Worm (Caenorhabditis elegans): ENCODE data around the gene D1069.3.

The D1069.3 gene

DNA sequence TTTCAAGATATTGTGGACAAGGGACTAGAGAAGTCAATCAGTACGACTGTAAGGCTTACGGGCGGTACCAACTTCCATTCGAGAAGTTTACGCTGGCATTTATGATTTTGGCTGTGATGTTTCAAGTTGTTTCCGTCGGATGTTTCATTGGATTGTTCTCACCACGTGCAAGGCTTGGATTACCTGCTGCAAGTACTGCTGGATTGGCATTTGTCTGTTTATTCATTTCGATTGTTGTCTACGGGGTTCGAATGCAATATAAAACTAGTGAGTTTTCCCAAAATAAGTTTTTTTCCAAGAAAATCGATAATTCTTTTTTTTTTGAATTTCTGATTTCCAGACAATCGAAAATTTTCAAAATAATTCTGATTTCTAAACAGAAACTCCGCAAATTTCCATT is 7.0 kb downstream of the D1069.3 start:
- TF ChIP-seq nhr-2 (tag; optimal IDR thresholded peaks at IDR 0.05) (no peak), zip-8 (tag; optimal IDR thresholded peaks at IDR 0.05) (no peak), elt-1 (tag; optimal IDR thresholded peaks at IDR 0.05; ENCODE audit: borderline replicate concordance, insufficient read depth) (no peak), sptf-1 (tag; optimal IDR thresholded peaks at IDR 0.05) (no peak)

ce11 chrII:340224-340623 is 7.5 kb downstream of the D1069.3 start, which contains the start of gene clc-31:
Gene clc-31, plus strand, starts transcription at chrII:340524.
- no peak for TF ChIP-seq M03D4.4 (tag; optimal IDR thresholded peaks at IDR 0.05)
- TF ChIP-seq lin-32 (GFP tag; optimal IDR thresholded peaks at IDR 0.05) = no peak
- no peak for TF ChIP-seq ztf-11 (tag; optimal IDR thresholded peaks at IDR 0.05)
- TF ChIP-seq bed-3 (GFP tag; optimal IDR thresholded peaks at IDR 0.05) = no peak
- TF ChIP-seq sptf-1 (tag; optimal IDR thresholded peaks at IDR 0.05) = no peak
- no peak for TF ChIP-seq sem-2 (GFP tag; optimal IDR thresholded peaks at IDR 0.05)
- no peak for TF ChIP-seq drap-1 (GFP tag; optimal IDR thresholded peaks at IDR 0.05)
- no peak for TF ChIP-seq lin-13 (tag; optimal IDR thresholded peaks at IDR 0.05)
- TF ChIP-seq zip-8 (tag; optimal IDR thresholded peaks at IDR 0.05) = no peak
- TF ChIP-seq nhr-12 (tag; optimal IDR thresholded peaks at IDR 0.05) = no peak
- TF ChIP-seq flh-1 (GFP tag; optimal IDR thresholded peaks at IDR 0.05) = no peak

DNA sequence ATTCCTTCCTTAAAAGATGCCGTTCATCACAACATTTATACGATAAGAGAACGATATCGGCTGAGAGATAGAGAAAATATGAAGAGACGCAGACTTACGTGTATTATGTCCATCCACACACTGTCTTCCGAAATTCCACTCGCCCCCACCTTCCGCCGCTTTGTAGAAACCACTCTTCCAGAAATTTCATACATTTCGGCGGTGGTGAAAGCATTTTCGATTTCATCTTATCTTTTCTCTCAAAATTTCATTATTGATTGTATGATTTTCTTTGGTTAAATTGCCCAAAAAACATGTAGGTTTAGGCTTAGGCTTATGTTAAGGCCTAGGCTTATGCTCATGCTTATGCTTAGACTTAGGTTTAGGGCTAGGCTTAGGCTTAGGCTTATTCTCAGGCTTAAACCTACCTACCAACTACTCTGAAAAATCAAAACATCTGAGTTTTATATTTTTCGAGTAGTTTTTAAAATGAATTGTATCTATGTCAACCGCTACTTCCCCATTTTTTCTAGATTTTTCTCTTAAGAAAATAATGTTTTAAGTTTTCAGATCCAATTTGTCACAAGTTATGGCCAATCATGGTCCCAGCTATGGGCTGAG is 10.4 kb downstream of the D1069.3 start, which contains the start of gene cpn-2:
cpn-2 (plus strand) TSS at position 550 of the 600 bp plus-strand sequence.
- no peak for TF ChIP-seq M03D4.4 (tag; optimal IDR thresholded peaks at IDR 0.05)
- TF ChIP-seq unc-39 (tag; optimal IDR thresholded peaks at IDR 0.05) = no peak
- no peak for TF ChIP-seq cnd-1 (tag; optimal IDR thresholded peaks at IDR 0.05)
- no peak for TF ChIP-seq lsy-2 (tag; optimal IDR thresholded peaks at IDR 0.05)
- no peak for TF ChIP-seq ces-1 (GFP tag; optimal IDR thresholded peaks at IDR 0.05)
- peak; percentile 87 for TF ChIP-seq blmp-1 (tag; optimal IDR thresholded peaks at IDR 0.05)
- TF ChIP-seq ceh-39 (tag; optimal IDR thresholded peaks at IDR 0.05) = no peak
- no peak for TF ChIP-seq nhr-237 (tag; optimal IDR thresholded peaks at IDR 0.05)
- TF ChIP-seq unc-120 (tag; optimal IDR thresholded peaks at IDR 0.05; ENCODE audit: poor library complexity, severe bottlenecking) = no peak
- no peak for TF ChIP-seq elt-1 (tag; optimal IDR thresholded peaks at IDR 0.05; ENCODE audit: borderline replicate concordance, insufficient read depth)
- no peak for TF ChIP-seq bed-3 (GFP tag; optimal IDR thresholded peaks at IDR 0.05)
- TF ChIP-seq ham-2 (GFP tag; optimal IDR thresholded peaks at IDR 0.05) = peak; percentile 57
- no peak for TF ChIP-seq unc-62 (GFP tag; optimal IDR thresholded peaks at IDR 0.05)
- no peak for TF ChIP-seq flh-1 (GFP tag; optimal IDR thresholded peaks at IDR 0.05)

DNA sequence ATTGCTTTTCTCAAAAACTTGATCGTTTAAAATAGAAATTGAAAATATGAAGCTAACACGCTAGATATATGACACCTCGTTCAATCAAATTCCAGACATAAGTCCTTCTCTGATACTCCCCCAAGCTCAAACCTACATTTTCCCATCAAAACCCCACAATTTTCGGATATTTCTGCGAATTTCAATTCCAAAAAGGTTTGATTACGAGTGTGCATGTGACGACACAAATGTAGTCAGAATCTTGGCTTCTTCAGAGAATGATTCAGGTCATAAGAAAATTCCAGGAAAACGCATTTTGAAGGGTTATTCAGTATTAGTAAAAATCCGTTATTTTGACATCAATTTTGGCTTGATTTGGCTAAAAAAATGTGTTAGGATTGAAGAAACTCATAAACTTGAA is 12.9 kb downstream of the D1069.3 start:
- no peak for TF ChIP-seq elt-3 (tag; optimal IDR thresholded peaks at IDR 0.05)
- TF ChIP-seq lsy-2 (tag; optimal IDR thresholded peaks at IDR 0.05) = no peak
- no peak for TF ChIP-seq nhr-237 (tag; optimal IDR thresholded peaks at IDR 0.05)
- no peak for TF ChIP-seq ceh-83 (GFP tag; optimal IDR thresholded peaks at IDR 0.05)
- no peak for TF ChIP-seq ceh-39 (tag; optimal IDR thresholded peaks at IDR 0.05)
- TF ChIP-seq nhr-76 (tag; optimal IDR thresholded peaks at IDR 0.05) = no peak
- no peak for TF ChIP-seq hlh-1 (tag; optimal IDR thresholded peaks at IDR 0.05)
- TF ChIP-seq pha-4 (tag; optimal IDR thresholded peaks at IDR 0.05) = no peak
- no peak for TF ChIP-seq mep-1 (tag; optimal IDR thresholded peaks at IDR 0.05)
- no peak for TF ChIP-seq ceh-43 (GFP tag; optimal IDR thresholded peaks at IDR 0.05)
- no peak for TF ChIP-seq M03D4.4 (tag; optimal IDR thresholded peaks at IDR 0.05)
- no peak for TF ChIP-seq ztf-11 (tag; optimal IDR thresholded peaks at IDR 0.05)
- TF ChIP-seq elt-1 (tag; optimal IDR thresholded peaks at IDR 0.05; ENCODE audit: borderline replicate concordance, insufficient read depth) = no peak
- TF ChIP-seq bed-3 (GFP tag; optimal IDR thresholded peaks at IDR 0.05) = no peak
- TF ChIP-seq blmp-1 (tag; optimal IDR thresholded peaks at IDR 0.05) = no peak
- no peak for TF ChIP-seq nhr-12 (tag; optimal IDR thresholded peaks at IDR 0.05)
- no peak for TF ChIP-seq nhr-2 (tag; optimal IDR thresholded peaks at IDR 0.05)
- TF ChIP-seq lin-13 (tag; optimal IDR thresholded peaks at IDR 0.05) = no peak
- no peak for TF ChIP-seq ham-2 (GFP tag; optimal IDR thresholded peaks at IDR 0.05)
- TF ChIP-seq zip-8 (tag; optimal IDR thresholded peaks at IDR 0.05) = no peak

DNA sequence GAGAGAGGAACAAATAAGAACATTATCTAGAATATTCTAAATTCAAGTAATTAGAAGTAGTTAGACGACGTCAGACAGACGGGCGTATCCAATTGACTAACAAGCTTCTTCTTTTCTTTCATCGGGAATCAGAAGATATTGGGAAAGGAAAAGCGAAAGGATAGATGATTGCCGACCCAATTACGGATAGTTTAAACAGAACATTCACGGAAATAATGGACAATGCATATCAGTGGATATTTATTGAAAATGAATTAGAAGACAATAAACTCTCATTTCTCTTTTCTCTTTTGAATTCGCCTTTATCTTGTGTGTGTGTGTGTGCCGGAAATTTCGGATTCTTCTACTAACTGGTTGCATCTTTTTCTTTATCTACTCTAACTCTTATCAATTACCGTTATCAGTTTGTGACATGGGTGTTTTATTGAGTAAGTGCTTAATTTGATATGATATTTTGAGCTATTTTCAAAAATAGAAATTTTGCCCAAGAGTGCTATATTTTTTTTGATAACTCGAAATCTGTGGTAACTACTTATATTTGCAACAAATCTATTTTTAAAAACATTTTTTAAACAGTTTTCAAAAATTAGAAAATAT is 13.7 kb downstream of the D1069.3 start:
- TF ChIP-seq ham-2 (GFP tag; optimal IDR thresholded peaks at IDR 0.05) (no peak), blmp-1 (tag; optimal IDR thresholded peaks at IDR 0.05) (peak; percentile 90)

Data from whole organism, mixed stage, embryonic.